Worm (Caenorhabditis elegans) whole organism, L2 larva: Measurements from ENCODE around the gene col-163.

Experiments used
- ceh-16 ChIP-seq: fragments of 150-350 bp; optimal IDR thresholded peaks from 2 replicates; lab custom pipeline; 2014; ENCODE audit warnings: missing biosample characterization, missing genetic modification characterization
- elt-1 ChIP-seq: fragments of 150-350 bp; optimal IDR thresholded peaks from 2 replicates; lab custom pipeline; 2014; ENCODE audit warnings: missing biosample characterization, missing genetic modification characterization
- lsy-2 ChIP-seq, 2 experiments: fragments of 150-350 bp in 1 of 2; sonication (generic microtip) in 1 of 2; optimal IDR thresholded peaks; 2 replicates each; lab custom pipeline; 2014 to 2017; ENCODE audit warnings: missing biosample characterization in 2 of 2, missing genetic modification characterization in 2 of 2
- nhr-237 ChIP-seq: fragments of 150-350 bp; optimal IDR thresholded peaks from 2 replicates; lab custom pipeline; 2014; ENCODE audit warnings: missing biosample characterization, missing genetic modification characterization
- nhr-77 ChIP-seq: fragments of 150-350 bp; optimal IDR thresholded peaks from 2 replicates; lab custom pipeline; 2014; ENCODE audit warnings: missing biosample characterization, missing genetic modification characterization
- snpc-4 ChIP-seq: fragments of 150-350 bp; optimal IDR thresholded peaks from 2 replicates; lab custom pipeline; 2014; ENCODE audit warnings: missing biosample characterization, missing genetic modification characterization
- unc-62 ChIP-seq: fragments of 150-350 bp; optimal IDR thresholded peaks from 2 replicates; lab custom pipeline; 2014; ENCODE audit warnings: missing biosample characterization, missing genetic modification reagents, missing genetic modification characterization
- ztf-11 ChIP-seq: sonication (generic microtip); optimal IDR thresholded peaks from 2 replicates; lab custom pipeline; 2017; ENCODE audit warnings: missing biosample characterization, missing genetic modification characterization

DNA sequence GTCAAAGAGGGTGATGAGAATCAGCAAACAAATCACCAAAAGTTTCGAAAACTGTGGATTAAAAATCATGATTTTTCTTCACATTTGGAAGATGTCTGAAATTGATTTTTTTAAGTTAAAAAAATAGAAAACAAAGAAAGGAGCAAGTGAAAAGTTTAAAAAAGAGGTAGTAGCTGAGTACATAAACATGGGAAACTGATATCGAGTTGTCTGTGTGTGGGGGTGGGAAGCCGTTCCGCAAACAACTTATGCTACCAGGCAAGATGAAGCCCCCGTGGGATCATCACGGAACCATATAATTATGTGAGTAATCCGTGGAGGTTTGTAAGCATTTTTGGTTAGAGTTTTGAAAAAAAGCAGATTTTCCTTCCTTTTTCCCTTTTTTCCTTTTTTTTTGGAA is 48.8 kb upstream of the col-163 start, which contains the start of gene Y38H6C.20:
- no peak for TF ChIP-seq nhr-77 (tag; lab: Kevin White, UChicago)
- no peak for TF ChIP-seq nhr-237 (tag; lab: Kevin White, UChicago)
- no peak for TF ChIP-seq lsy-2 (tag; optimal IDR thresholded peaks at IDR 0.05; lab: Kevin White, UChicago)
- TF ChIP-seq unc-62 (GFP tag; lab: Kevin White, UChicago) = no peak
- no peak for TF ChIP-seq snpc-4 (tag; lab: Kevin White, UChicago)
- TF ChIP-seq elt-1 (tag; lab: Kevin White, UChicago) = no peak
- TF ChIP-seq ceh-16 (tag; lab: Kevin White, UChicago) = no peak
- TF ChIP-seq ztf-11 (tag; lab: Kevin White, UChicago) = no peak
